Worm (Caenorhabditis elegans) whole organism, late embryonic: Measurements from ENCODE around the gene Y82E9BR.22.

ENCODE experiments used
- C38D4.7 ChIP-seq: fragments of 200-800 bp; sonication (Bioruptor generic); optimal IDR thresholded peaks from 2 replicates; lab custom pipeline; 2018; ENCODE audit warnings: mild to moderate bottlenecking, missing genetic modification characterization, moderate library complexity, missing compliant biosample characterization
- Y22D7AL.16 ChIP-seq: sonication (generic microtip); optimal IDR thresholded peaks from 2 replicates; lab custom pipeline; 2016; ENCODE audit warnings: missing genetic modification characterization, missing compliant biosample characterization
- ahr-1 ChIP-seq: sonication (generic microtip); optimal IDR thresholded peaks from 2 replicates; lab custom pipeline; 2016; ENCODE audit warnings: missing genetic modification characterization, missing compliant biosample characterization
- ama-1 ChIP-seq: fragments of 150-350 bp; optimal IDR thresholded peaks from 2 replicates; lab custom pipeline; 2014
- ceh-9 ChIP-seq: sonication (generic microtip); optimal IDR thresholded peaks from 2 replicates; lab custom pipeline; 2016; ENCODE audit warnings: mild to moderate bottlenecking, missing genetic modification characterization, inconsistent platforms, missing compliant biosample characterization
- nhr-11 ChIP-seq: fragments of 150-350 bp; optimal IDR thresholded peaks from 2 replicates; lab custom pipeline; 2014; ENCODE audit warnings: missing biosample characterization, missing genetic modification characterization
- rnt-1 ChIP-seq: sonication (generic microtip); optimal IDR thresholded peaks from 2 replicates; lab custom pipeline; 2016; ENCODE audit warnings: missing genetic modification characterization, missing compliant biosample characterization
- sdc-2 ChIP-seq: sonication (generic microtip); optimal IDR thresholded peaks from 2 replicates; lab custom pipeline; 2016; ENCODE audit warnings: missing genotype, missing genetic modification characterization, missing compliant biosample characterization
- sox-2 ChIP-seq: fragments of 200-800 bp; sonication (Bioruptor generic); IDR thresholded peaks from 2 replicates; pipeline ENCODE4 v1.3.6; 2022; ENCODE audit warnings: missing genetic modification reagents, missing genetic modification characterization, missing compliant biosample characterization
- tbx-2 ChIP-seq: sonication (generic microtip); optimal IDR thresholded peaks from 2 replicates; lab custom pipeline; 2016; ENCODE audit warnings: missing genetic modification characterization, missing compliant biosample characterization
- ttx-3 ChIP-seq: sonication (generic microtip); optimal IDR thresholded peaks from 2 replicates; lab custom pipeline; 2016; ENCODE audit warnings: missing genetic modification reagents, missing genetic modification characterization, missing compliant biosample characterization
- unc-86 ChIP-seq: sonication (generic microtip); optimal IDR thresholded peaks from 2 replicates; lab custom pipeline; 2016; ENCODE audit warnings: missing genetic modification characterization, missing compliant biosample characterization

DNA sequence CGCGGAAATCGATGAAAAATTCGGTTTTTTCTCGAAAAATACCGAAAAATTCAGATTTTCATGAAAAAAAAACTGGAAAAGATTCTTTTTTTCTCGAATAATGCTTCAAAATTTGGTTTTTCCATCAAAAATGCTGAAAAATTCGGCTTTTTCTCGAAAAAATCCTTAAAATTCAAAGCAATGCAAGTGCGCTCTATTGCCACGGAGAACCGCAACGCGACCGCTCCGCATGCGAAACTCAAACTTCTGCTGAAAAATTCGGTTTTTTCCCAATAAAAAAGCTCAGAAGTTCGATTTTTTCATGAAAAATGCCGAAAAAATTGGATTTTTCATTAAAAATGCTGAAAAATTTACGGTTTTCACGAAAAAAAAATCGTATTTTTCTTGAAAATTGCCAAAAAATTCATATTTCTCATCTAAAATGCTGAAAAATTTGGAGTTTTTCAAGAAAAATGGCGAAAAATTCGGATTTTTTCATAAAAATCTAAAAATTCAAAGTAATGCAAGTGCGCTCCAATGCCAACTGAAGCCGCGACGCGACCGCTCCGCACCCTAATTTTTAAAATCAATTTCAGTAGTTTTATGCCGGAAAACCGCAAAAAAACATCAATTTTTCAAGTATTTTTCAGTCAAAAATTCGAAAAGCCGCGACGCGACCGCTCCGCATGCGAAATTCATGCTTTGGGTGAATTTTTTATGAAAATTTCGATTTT lies 4.2 kb upstream of the Y82E9BR.22 start:
- TF ChIP-seq tbx-2 (no peak), ahr-1 (no peak), sdc-2 (tag; lab: Kevin White, UChicago) (no peak), C38D4.7 (GFP tag; lab: Kevin White, UChicago) (no peak), Y22D7AL.16 (tag; lab: Kevin White, UChicago) (no peak), nhr-11 (tag; lab: Kevin White, UChicago) (no peak), unc-86 (tag; lab: Kevin White, UChicago) (no peak), rnt-1 (tag; lab: Kevin White, UChicago) (no peak), sox-2 (GFP tag; lab: Robert Waterston, UW) (no peak), ceh-9 (tag; lab: Kevin White, UChicago) (no peak), ama-1 (lab: Kevin White, UChicago) (no peak), ttx-3 (tag; lab: Kevin White, UChicago) (no peak)
